Worm (Caenorhabditis elegans): ENCODE results near the gene zip-8.

zip-8 gene

ce11 chrIII:6508327-6508726 lies 29.6 kb downstream of the zip-8 start:
- TF ChIP-seq ets-4 (tag; optimal IDR thresholded peaks at IDR 0.05) (no peak), K09A11.1 (tag; optimal IDR thresholded peaks at IDR 0.05; ENCODE audit: insufficient read depth) (no peak), hlh-13 (GFP tag; optimal IDR thresholded peaks at IDR 0.05) (no peak), rnt-1 (tag; optimal IDR thresholded peaks at IDR 0.05) (no peak), syd-9 (tag; optimal IDR thresholded peaks at IDR 0.05) (no peak), eyg-1 (tag; optimal IDR thresholded peaks at IDR 0.05) (no peak), nfya-1 (tag; optimal IDR thresholded peaks at IDR 0.05) (no peak), pha-4 (tag; optimal IDR thresholded peaks at IDR 0.05) (no peak), ceh-9 (tag; optimal IDR thresholded peaks at IDR 0.05) (no peak), madf-2 (tag; optimal IDR thresholded peaks at IDR 0.05) (no peak), odd-2 (tag; optimal IDR thresholded peaks at IDR 0.05) (no peak), Y22D7AL.16 (tag; optimal IDR thresholded peaks at IDR 0.05) (no peak), lin-11 (tag; optimal IDR thresholded peaks at IDR 0.05) (no peak), ceh-34 (tag; optimal IDR thresholded peaks at IDR 0.05) (no peak), mec-3 (tag; optimal IDR thresholded peaks at IDR 0.05; ENCODE audit: borderline replicate concordance) (no peak), ceh-45 (GFP tag; IDR thresholded peaks at IDR 0.05) (no peak), unc-55 (GFP tag; optimal IDR thresholded peaks at IDR 0.05) (no peak), fkh-6 (tag; optimal IDR thresholded peaks at IDR 0.05) (no peak), T23F11.4 (GFP tag; optimal IDR thresholded peaks at IDR 0.05) (no peak)

ce11 chrIII:6509301-6509700 lies 30.5 kb downstream of the zip-8 start:
- TF ChIP-seq ttx-3 (tag; optimal IDR thresholded peaks at IDR 0.05) (no peak), elt-2 (tag; optimal IDR thresholded peaks at IDR 0.05) (peak; percentile 63)

ce11 chrIII:6514673-6515072 lies 35.9 kb downstream of the zip-8 start, which contains the start of gene acr-5:
acr-5 (minus strand) TSS chrIII:6514773.
- TF ChIP-seq madf-2 (tag; optimal IDR thresholded peaks at IDR 0.05) (no peak), ceh-14 (tag; optimal IDR thresholded peaks at IDR 0.05) (no peak)

ce11 chrIII:6519949-6520348 lies 41.2 kb downstream of the zip-8 start, which contains the start of gene C09E7.10:
C09E7.10 (minus strand) TSS chrIII:6520049.
- TF ChIP-seq syd-9 (tag; optimal IDR thresholded peaks at IDR 0.05) (no peak), mec-3 (tag; optimal IDR thresholded peaks at IDR 0.05; ENCODE audit: borderline replicate concordance) (no peak), tbx-2 (tag; optimal IDR thresholded peaks at IDR 0.05) (no peak), F13H6.1 (tag; optimal IDR thresholded peaks at IDR 0.05) (no peak), pha-2 (tag; optimal IDR thresholded peaks at IDR 0.05) (no peak), sdc-2 (tag; optimal IDR thresholded peaks at IDR 0.05) (no peak), pqm-1 (tag; optimal IDR thresholded peaks at IDR 0.05) (no peak), ama-1 (optimal IDR thresholded peaks at IDR 0.05) (no peak), pha-4 (tag; optimal IDR thresholded peaks at IDR 0.05) (no peak), ets-4 (tag; optimal IDR thresholded peaks at IDR 0.05) (no peak), madf-2 (tag; optimal IDR thresholded peaks at IDR 0.05) (no peak), unc-86 (tag; optimal IDR thresholded peaks at IDR 0.05) (no peak), pax-1 (tag; optimal IDR thresholded peaks at IDR 0.05) (no peak), ceh-48 (tag; optimal IDR thresholded peaks at IDR 0.05) (no peak), odd-2 (tag; optimal IDR thresholded peaks at IDR 0.05) (no peak), hlh-30 (tag; optimal IDR thresholded peaks at IDR 0.05; ENCODE audit: insufficient read depth) (no peak), ttx-3 (tag; optimal IDR thresholded peaks at IDR 0.05) (no peak)

- no peak for TF ChIP-seq F13H6.1 (tag; optimal IDR thresholded peaks at IDR 0.05)
- TF ChIP-seq fax-1 (tag; optimal IDR thresholded peaks at IDR 0.05) = no peak
- TF ChIP-seq hlh-8 (tag; optimal IDR thresholded peaks at IDR 0.05) = no peak
- TF ChIP-seq tbx-7 (tag; optimal IDR thresholded peaks at IDR 0.05) = no peak
- TF ChIP-seq rnt-1 (tag; optimal IDR thresholded peaks at IDR 0.05) = no peak
- no peak for TF ChIP-seq npax-4 (tag; optimal IDR thresholded peaks at IDR 0.05)
- no peak for TF ChIP-seq ahr-1 (tag; optimal IDR thresholded peaks at IDR 0.05)
Measured at ce11 chrIII:6525557-6525956, 46.8 kb downstream of the zip-8 start, which contains the start of gene oig-1. oig-1 (minus strand) TSS chrIII:6525657.

Data from whole organism, late embryonic.